Fruit fly (Drosophila melanogaster) whole organism, embryonic: ENCODE measurements around the gene CG34281.

Experiments
- Antp ChIP-seq: fragments of 200-800 bp; sonication (Bioruptor generic); optimal IDR thresholded peaks from 3 replicates; lab custom pipeline; 2016; ENCODE audit warnings: missing biosample characterization, missing genetic modification characterization
- Bdp1 ChIP-seq: fragments of 200-800 bp; sonication (Bioruptor generic); optimal IDR thresholded peaks from 3 replicates; lab custom pipeline; 2016; ENCODE audit warnings: missing biosample characterization, missing genetic modification characterization
- CG10147 ChIP-seq: fragments of 200-800 bp; sonication (Bioruptor generic); optimal IDR thresholded peaks from 2 replicates; lab custom pipeline; 2019; ENCODE audit warnings: missing biosample characterization, mild to moderate bottlenecking, missing genetic modification characterization, moderate library complexity
- CG10654 ChIP-seq: fragments of 200-800 bp; sonication (Bioruptor generic); optimal IDR thresholded peaks from 2 replicates; lab custom pipeline; 2016; ENCODE audit warnings: missing biosample characterization, missing genetic modification characterization
- CG12236 ChIP-seq: fragments of 200-800 bp; sonication (Bioruptor generic); optimal IDR thresholded peaks from 2 replicates; lab custom pipeline; 2016; ENCODE audit warnings: missing biosample characterization, missing genetic modification characterization
- CG14050 ChIP-seq: fragments of 200-800 bp; sonication (Bioruptor generic); IDR thresholded peaks from 3 replicates; pipeline ENCODE4 v1.3.6; 2022; ENCODE audit warnings: missing biosample characterization, missing genetic modification characterization
- CG15514 ChIP-seq: fragments of 200-800 bp; sonication (Bioruptor generic); optimal IDR thresholded peaks from 3 replicates; lab custom pipeline; 2017; ENCODE audit warnings: missing biosample characterization, missing genetic modification characterization, mild to moderate bottlenecking, moderate library complexity, missing genetic modification reagents
- CG16779 ChIP-seq: fragments of 200-800 bp; sonication (Bioruptor generic); IDR thresholded peaks from 2 replicates; pipeline ENCODE4 v1.3.6; 2022; ENCODE audit warnings: missing biosample characterization, missing genetic modification characterization
- CG17328 ChIP-seq: fragments of 200-800 bp; sonication (Bioruptor generic); IDR thresholded peaks from 2 replicates; pipeline ENCODE4 v1.3.6; 2022; ENCODE audit warnings: missing biosample characterization, missing genetic modification characterization
- CG1832 ChIP-seq: fragments of 200-800 bp; sonication (Bioruptor generic); optimal IDR thresholded peaks from 2 replicates; lab custom pipeline; 2017; ENCODE audit warnings: missing biosample characterization, mild to moderate bottlenecking, missing genetic modification characterization, inconsistent platforms
- CG3847 ChIP-seq: fragments of 200-800 bp; sonication (Bioruptor generic); IDR thresholded peaks from 2 replicates; pipeline ENCODE4 v1.3.6; 2022; ENCODE audit warnings: missing biosample characterization, missing genetic modification characterization
- CG4360 ChIP-seq: fragments of 200-800 bp; sonication (Bioruptor generic); IDR thresholded peaks from 2 replicates; pipeline ENCODE4 v1.3.6; 2022; ENCODE audit warnings: missing biosample characterization, missing genetic modification characterization
- Camta ChIP-seq: fragments of 200-800 bp; sonication (Bioruptor generic); optimal IDR thresholded peaks from 2 replicates; lab custom pipeline; 2016; ENCODE audit warnings: missing biosample characterization, missing genetic modification characterization
- Chrac-16 ChIP-seq: fragments of 200-800 bp; sonication (Bioruptor generic); optimal IDR thresholded peaks from 3 replicates; lab custom pipeline; 2016; ENCODE audit warnings: missing biosample characterization, missing genetic modification characterization
- CoRest ChIP-seq: fragments of 200-800 bp; sonication (Bioruptor generic); optimal IDR thresholded peaks from 3 replicates; lab custom pipeline; 2018; ENCODE audit warnings: missing biosample characterization, mild to moderate bottlenecking, missing genetic modification characterization, moderate library complexity
- Dfd ChIP-seq, 2 experiments: fragments of >200 bp; optimal IDR thresholded peaks; 2 replicates each; lab custom pipeline; 2017; ENCODE audit warnings: missing biosample characterization in 2 of 2, missing genetic modification characterization in 2 of 2
- HHEX ChIP-seq: fragments of 200-800 bp; sonication (Bioruptor generic); optimal IDR thresholded peaks from 3 replicates; lab custom pipeline; 2017; ENCODE audit warnings: missing biosample characterization, mild to moderate bottlenecking, missing genetic modification characterization, missing genetic modification reagents
- Hey ChIP-seq: fragments of 200-800 bp; sonication (Bioruptor generic); optimal IDR thresholded peaks from 3 replicates; lab custom pipeline; 2018; ENCODE audit warnings: missing biosample characterization, mild to moderate bottlenecking, missing genetic modification characterization
- Jarid2 ChIP-seq: fragments of 200-800 bp; sonication (Bioruptor generic); optimal IDR thresholded peaks from 3 replicates; lab custom pipeline; 2017; ENCODE audit warnings: mild to moderate bottlenecking, missing biosample characterization, missing genetic modification reagents, missing genetic modification characterization
- NFAT ChIP-seq: fragments of 200-800 bp; sonication (Bioruptor generic); IDR thresholded peaks from 2 replicates; pipeline ENCODE4 v1.3.6; 2022; ENCODE audit warnings: missing biosample characterization, missing genetic modification characterization
- Nf-YB ChIP-seq: fragments of 200-800 bp; sonication (Bioruptor generic); optimal IDR thresholded peaks from 3 replicates; lab custom pipeline; 2019; ENCODE audit warnings: missing biosample characterization, mild to moderate bottlenecking, missing genetic modification characterization, moderate library complexity
- Nf-YC ChIP-seq: fragments of 200-800 bp; optimal IDR thresholded peaks from 3 replicates; lab custom pipeline; 2019; ENCODE audit warnings: missing biosample characterization, mild to moderate bottlenecking, missing genetic modification characterization, moderate library complexity
- Oaz ChIP-seq: fragments of 200-800 bp; sonication (Bioruptor generic); IDR thresholded peaks from 2 replicates; pipeline ENCODE4 v1.3.6; 2022; ENCODE audit warnings: missing biosample characterization, missing genetic modification characterization
- Sin3A ChIP-seq: fragments of >200 bp; optimal IDR thresholded peaks from 2 replicates; lab custom pipeline; 2018
- Six4 ChIP-seq: fragments of 200-800 bp; sonication (Bioruptor generic); optimal IDR thresholded peaks from 2 replicates; lab custom pipeline; 2016; ENCODE audit warnings: missing biosample characterization, missing genetic modification characterization
- Sry-β ChIP-seq: fragments of 200-800 bp; sonication (Bioruptor generic); optimal IDR thresholded peaks from 2 replicates; lab custom pipeline; 2018; ENCODE audit warnings: missing biosample characterization, mild to moderate bottlenecking, missing genetic modification characterization, moderate library complexity
- Trl ChIP-seq, 3 experiments: fragments of >200 bp in 2 of 3; fragments of 200-800 bp in 1 of 3; sonication (Bioruptor generic) in 1 of 3; optimal IDR thresholded peaks; 2 replicates in 1 of 3; 3 replicates in 2 of 3; lab custom pipeline; 2016 to 2017; ENCODE audit warnings: missing biosample characterization in 1 of 3, missing genetic modification characterization in 1 of 3
- abd-A ChIP-seq: fragments of 200-800 bp; sonication (Bioruptor generic); optimal IDR thresholded peaks from 3 replicates; lab custom pipeline; 2019; ENCODE audit warnings: missing biosample characterization, mild to moderate bottlenecking, missing genetic modification characterization, moderate library complexity
- bigmax ChIP-seq: fragments of 200-800 bp; sonication (Bioruptor generic); optimal IDR thresholded peaks from 2 replicates; lab custom pipeline; 2018; ENCODE audit warnings: missing biosample characterization, mild to moderate bottlenecking, missing genetic modification characterization
- bsh ChIP-seq, 2 experiments: fragments of 200-800 bp; sonication (Bioruptor generic); optimal IDR thresholded peaks; 2 replicates each; lab custom pipeline; 2017 to 2018; ENCODE audit warnings: mild to moderate bottlenecking in 2 of 2, missing biosample characterization in 2 of 2, missing genetic modification characterization in 2 of 2, moderate library complexity in 1 of 2
- cg ChIP-seq: fragments of 200-800 bp; sonication (Bioruptor generic); optimal IDR thresholded peaks from 3 replicates; lab custom pipeline; 2019; ENCODE audit warnings: missing biosample characterization, mild to moderate bottlenecking, missing genetic modification characterization, moderate library complexity
- chif ChIP-seq, 2 experiments: fragments of 200-800 bp; sonication (Bioruptor generic); optimal IDR thresholded peaks; 3 replicates each; lab custom pipeline; 2016; ENCODE audit warnings: missing biosample characterization in 2 of 2, missing genetic modification characterization in 2 of 2
- dmrt11E ChIP-seq: fragments of 200-800 bp; sonication (Bioruptor generic); optimal IDR thresholded peaks from 3 replicates; lab custom pipeline; 2018; ENCODE audit warnings: missing biosample characterization, mild to moderate bottlenecking, missing genetic modification characterization, moderate library complexity
- ewg ChIP-seq: fragments of 200-800 bp; sonication (Bioruptor generic); optimal IDR thresholded peaks from 3 replicates; lab custom pipeline; 2017; ENCODE audit warnings: mild to moderate bottlenecking, missing biosample characterization, missing genetic modification reagents, missing genetic modification characterization
- fd3F ChIP-seq: fragments of 200-800 bp; sonication (Bioruptor generic); optimal IDR thresholded peaks from 2 replicates; lab custom pipeline; 2018; ENCODE audit warnings: missing biosample characterization, mild to moderate bottlenecking, missing genetic modification characterization, moderate library complexity
- gcm2 ChIP-seq: fragments of 200-800 bp; sonication (Bioruptor generic); optimal IDR thresholded peaks from 2 replicates; lab custom pipeline; 2016; ENCODE audit warnings: missing biosample characterization, missing genetic modification characterization
- ind ChIP-seq: fragments of 200-800 bp; sonication (Bioruptor generic); optimal IDR thresholded peaks from 3 replicates; lab custom pipeline; 2016; ENCODE audit warnings: missing biosample characterization, missing genetic modification characterization
- klu ChIP-seq: fragments of 200-800 bp; sonication (Bioruptor generic); IDR thresholded peaks from 2 replicates; pipeline ENCODE4 v1.3.6; 2022; ENCODE audit warnings: missing biosample characterization, missing genetic modification characterization
- lab ChIP-seq: fragments of 200-800 bp; sonication (Bioruptor generic); optimal IDR thresholded peaks from 3 replicates; lab custom pipeline; 2017; ENCODE audit warnings: missing biosample characterization, missing genetic modification characterization, mild to moderate bottlenecking, moderate library complexity, missing genetic modification reagents
- pfk ChIP-seq: fragments of 200-800 bp; sonication (Bioruptor generic); optimal IDR thresholded peaks from 2 replicates; lab custom pipeline; 2018; ENCODE audit warnings: missing biosample characterization, mild to moderate bottlenecking, missing genetic modification characterization, moderate library complexity
- pros ChIP-seq: fragments of 200-800 bp; sonication (Bioruptor generic); optimal IDR thresholded peaks from 3 replicates; lab custom pipeline; 2019; ENCODE audit warnings: missing biosample characterization, mild to moderate bottlenecking, missing genetic modification characterization, moderate library complexity
- seq ChIP-seq: fragments of 200-800 bp; sonication (Bioruptor generic); IDR thresholded peaks from 2 replicates; pipeline ENCODE4 v1.3.6; 2022; ENCODE audit warnings: missing biosample characterization, missing genetic modification characterization
- slp2 ChIP-seq: fragments of 200-800 bp; sonication (Bioruptor generic); optimal IDR thresholded peaks from 2 replicates; lab custom pipeline; 2016; ENCODE audit warnings: missing biosample characterization, missing genetic modification characterization
- tx ChIP-seq: fragments of 200-800 bp; sonication (Bioruptor generic); optimal IDR thresholded peaks from 2 replicates; lab custom pipeline; 2016; ENCODE audit warnings: missing biosample characterization, missing genetic modification characterization
- vfl ChIP-seq: fragments of 200-800 bp; sonication (Bioruptor generic); optimal IDR thresholded peaks from 2 replicates; lab custom pipeline; 2016; ENCODE audit warnings: missing biosample characterization, missing genetic modification characterization
- yki ChIP-seq: fragments of >200 bp; optimal IDR thresholded peaks from 3 replicates; lab custom pipeline; 2018

CG34281 gene

DNA sequence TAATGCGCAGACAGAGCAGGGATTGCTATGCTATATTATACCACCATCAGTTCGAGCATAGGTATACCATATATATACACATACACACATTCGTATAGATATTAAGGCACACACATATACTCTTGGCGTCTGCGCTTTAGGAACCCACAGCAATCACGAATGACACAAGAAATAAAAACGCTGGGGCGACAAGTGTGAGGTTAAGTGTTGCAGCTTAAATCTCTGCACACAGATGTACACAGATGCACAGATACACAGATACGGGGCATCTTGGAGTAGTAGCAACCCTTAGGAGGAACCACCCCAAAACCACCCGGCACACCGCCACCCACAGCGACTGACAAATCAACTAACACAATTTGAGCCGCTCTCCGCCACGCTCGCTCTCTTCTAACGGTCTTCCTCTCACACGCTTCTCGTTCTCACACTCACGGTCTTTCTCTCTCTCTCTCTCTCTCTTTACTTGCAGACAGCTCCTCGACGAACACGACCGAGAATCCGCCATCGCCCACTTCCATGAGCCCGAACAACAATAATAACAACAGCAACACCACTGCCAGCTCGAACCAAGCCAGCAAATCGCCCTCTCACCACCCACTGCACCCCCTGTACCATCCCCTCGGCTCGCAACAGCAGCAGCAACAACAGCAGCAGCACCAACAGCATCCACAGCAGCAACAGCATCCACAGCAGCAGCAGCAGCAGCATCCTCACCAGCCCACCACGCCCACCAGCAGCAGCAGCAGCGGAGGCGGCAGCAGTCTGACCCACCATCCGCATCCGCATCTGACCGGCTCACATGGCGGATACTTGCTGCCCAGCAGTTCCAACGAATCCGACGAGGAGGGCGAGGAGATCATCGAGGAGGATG is 45.8 kb upstream of the CG34281 start:
- TF ChIP-seq klu (GFP tag; lab: Robert Waterston, UW), result no peak
- TF ChIP-seq CG15514 (GFP tag; lab: Kevin White, UChicago), result no peak
- no peak for TF ChIP-seq Chrac-16 (GFP tag; lab: Kevin White, UChicago)
- TF ChIP-seq HHEX, result no peak
- TF ChIP-seq Sry-β (GFP tag; lab: Kevin White, UChicago), result no peak
- TF ChIP-seq vfl (GFP tag; lab: Kevin White, UChicago), result no peak
- no peak for TF ChIP-seq CG3847 (GFP tag; lab: Robert Waterston, UW)
- peak; percentile 34 for TF ChIP-seq CG1832 (GFP tag; lab: Kevin White, UChicago)
- TF ChIP-seq yki (lab: Kevin White, UChicago), result peak; percentile 65
- TF ChIP-seq Trl (optimal IDR thresholded peaks at IDR 0.05; lab: Kevin White, UChicago), result peak; percentile 79 to 88
- no peak for TF ChIP-seq Trl (GFP tag; optimal IDR thresholded peaks at IDR 0.05; lab: Kevin White, UChicago)
- peak; percentile 58 for TF ChIP-seq ewg (GFP tag; lab: Kevin White, UChicago)
- TF ChIP-seq chif (GFP tag; optimal IDR thresholded peaks at IDR 0.05; lab: Kevin White, UChicago), result no peak
- no peak for TF ChIP-seq CG10654 (GFP tag; lab: Kevin White, UChicago)
- TF ChIP-seq seq (GFP tag; lab: Robert Waterston, UW), result peak; percentile 86
- TF ChIP-seq bsh (GFP tag; optimal IDR thresholded peaks at IDR 0.05; lab: Kevin White, UChicago), result no peak
- no peak for TF ChIP-seq CG16779
- TF ChIP-seq CG10147, result no peak
- TF ChIP-seq slp2 (GFP tag; lab: Kevin White, UChicago), result no peak
- no peak for TF ChIP-seq gcm2
- no peak for TF ChIP-seq dmrt11E (tag; lab: Kevin White, UChicago)
- no peak for TF ChIP-seq CG12236 (GFP tag; lab: Kevin White, UChicago)
- peak; percentile 65 for TF ChIP-seq CG4360 (GFP tag; lab: Robert Waterston, UW)
- peak; percentile 81 for TF ChIP-seq abd-A
- TF ChIP-seq Bdp1 (GFP tag; lab: Kevin White, UChicago), result no peak
- no peak for TF ChIP-seq CoRest (tag; lab: Kevin White, UChicago)
- no peak for TF ChIP-seq Antp (GFP tag; lab: Kevin White, UChicago)
- TF ChIP-seq Oaz, result no peak
- peak; percentile 49 for TF ChIP-seq pros
- no peak for TF ChIP-seq Hey (tag; lab: Kevin White, UChicago)
- TF ChIP-seq Camta (GFP tag; lab: Kevin White, UChicago), result no peak
- peak; percentile 66 for TF ChIP-seq cg
- no peak for TF ChIP-seq NFAT (GFP tag; lab: Robert Waterston, UW)
- TF ChIP-seq Jarid2 (GFP tag; lab: Kevin White, UChicago), result no peak
- no peak for TF ChIP-seq tx (GFP tag; lab: Kevin White, UChicago)
- TF ChIP-seq ind (GFP tag; lab: Kevin White, UChicago), result no peak
- TF ChIP-seq bigmax, result peak; percentile 70
- no peak for TF ChIP-seq CG14050 (GFP tag; lab: Robert Waterston, UW)
- peak; percentile 94 for TF ChIP-seq Nf-YC (tag; lab: Kevin White, UChicago)
- no peak for TF ChIP-seq CG17328
- no peak for TF ChIP-seq Sin3A
- no peak for TF ChIP-seq fd3F
- no peak for TF ChIP-seq Six4
- TF ChIP-seq Nf-YB, result peak; percentile 93
- TF ChIP-seq Dfd (GFP tag; optimal IDR thresholded peaks at IDR 0.05; lab: Kevin White, UChicago), result peak in 1 of 2 experiments; percentile 65
- TF ChIP-seq lab (GFP tag; lab: Kevin White, UChicago), result no peak
- no peak for TF ChIP-seq pfk (GFP tag; lab: Kevin White, UChicago)
